Worm (Caenorhabditis elegans): ENCODE results near the gene sip-1.

The sip-1 gene

DNA sequence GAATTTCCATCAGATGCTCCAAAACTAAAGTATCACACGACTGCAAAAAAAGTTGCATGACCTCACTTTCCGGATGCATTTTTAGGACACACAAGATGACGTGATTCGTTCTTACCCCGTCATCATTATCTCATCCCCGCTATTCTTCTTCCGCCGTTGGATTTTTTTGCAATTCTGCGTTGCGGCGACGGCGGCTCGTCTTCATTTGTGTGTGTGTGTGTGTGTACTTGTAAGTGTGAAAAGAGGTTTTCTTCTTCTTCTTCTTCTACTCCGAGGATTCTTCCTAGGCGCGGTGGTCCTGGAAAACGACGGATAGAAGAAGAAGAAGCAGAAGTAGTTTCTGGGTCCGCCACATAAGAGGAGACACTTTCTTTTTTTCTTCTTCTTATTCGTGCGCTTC lies 9.2 kb upstream of the sip-1 start:
- no peak for TF ChIP-seq unc-62 (GFP tag; optimal IDR thresholded peaks at IDR 0.05)

ce11 chrIII:10512570-10512969 lies 6.0 kb upstream of the sip-1 start:
- no peak for TF ChIP-seq unc-62 (GFP tag; optimal IDR thresholded peaks at IDR 0.05)

- no peak for TF ChIP-seq unc-62 (GFP tag; optimal IDR thresholded peaks at IDR 0.05)
Observed at ce11 chrIII:10505943-10506698, 480 bp downstream of the sip-1 start.

ce11 chrIII:10505182-10505581 lies 1.4 kb downstream of the sip-1 start, which contains the start of the genes taf-11.3 and urm-1:
Gene taf-11.3, minus strand, starts transcription at chrIII:10505250.
Gene urm-1, plus strand, starts transcription at chrIII:10505480.
- TF ChIP-seq unc-62 (GFP tag; optimal IDR thresholded peaks at IDR 0.05) = no peak

- TF ChIP-seq unc-62 (GFP tag; optimal IDR thresholded peaks at IDR 0.05) = no peak
Observed at ce11 chrIII:10503753-10504152, 2.8 kb downstream of the sip-1 start, which contains the start of gene rab-33. Gene rab-33, minus strand, starts transcription at chrIII:10503853.

DNA sequence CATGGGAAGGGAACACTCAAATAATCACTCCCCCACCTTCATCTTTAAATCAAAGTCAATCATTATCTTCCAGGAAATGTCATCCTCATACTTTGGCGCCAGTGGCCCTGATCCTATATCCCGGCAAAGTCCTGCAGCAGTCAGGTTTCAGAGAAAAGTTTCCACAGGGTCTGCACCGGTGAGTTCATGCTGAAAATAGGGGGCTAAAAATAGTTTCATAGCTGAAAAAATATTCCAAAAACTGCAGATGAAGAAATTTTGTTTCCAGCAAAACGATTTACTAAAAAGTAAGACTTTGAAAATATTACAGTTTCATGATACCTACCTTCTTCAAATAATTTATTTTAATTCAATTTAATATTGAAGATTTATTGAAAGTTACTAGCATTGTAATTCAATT lies 18.5 kb downstream of the sip-1 start, which contains the start of gene ptr-25:
ptr-25 (plus strand) TSS at position 73 of the 400 bp plus-strand sequence.
- no peak for TF ChIP-seq unc-62 (GFP tag; optimal IDR thresholded peaks at IDR 0.05)

ce11 chrIII:10486455-10486854 lies 20.1 kb downstream of the sip-1 start:
- TF ChIP-seq unc-62 (GFP tag; optimal IDR thresholded peaks at IDR 0.05) = no peak

DNA sequence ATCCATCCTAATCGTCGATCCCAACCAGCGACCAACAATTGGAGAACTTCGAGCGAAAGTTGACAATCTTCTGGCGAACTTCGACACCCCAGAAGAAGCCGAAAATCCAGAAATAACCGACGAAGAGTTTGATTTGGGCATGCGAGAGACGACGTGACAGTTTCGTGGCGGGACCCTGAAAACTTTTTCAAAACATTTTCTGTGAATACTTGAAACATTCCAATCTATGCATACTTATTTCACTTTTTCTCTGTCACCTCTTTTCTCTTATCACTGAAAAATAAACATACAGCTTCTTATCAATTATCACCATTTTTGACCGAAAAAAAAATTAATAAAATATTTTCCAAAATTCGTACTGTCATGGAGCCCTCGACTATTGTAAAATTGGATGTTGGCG lies 24.6 kb downstream of the sip-1 start, which contains the start of gene D2045.8:
D2045.8 (plus strand) TSS at position 301 of the 400 bp plus-strand sequence.
- no peak for TF ChIP-seq unc-62 (GFP tag; optimal IDR thresholded peaks at IDR 0.05)

- TF ChIP-seq unc-62 (GFP tag; optimal IDR thresholded peaks at IDR 0.05) = no peak
Observed at ce11 chrIII:10481497-10481896, 25.1 kb downstream of the sip-1 start.

DNA sequence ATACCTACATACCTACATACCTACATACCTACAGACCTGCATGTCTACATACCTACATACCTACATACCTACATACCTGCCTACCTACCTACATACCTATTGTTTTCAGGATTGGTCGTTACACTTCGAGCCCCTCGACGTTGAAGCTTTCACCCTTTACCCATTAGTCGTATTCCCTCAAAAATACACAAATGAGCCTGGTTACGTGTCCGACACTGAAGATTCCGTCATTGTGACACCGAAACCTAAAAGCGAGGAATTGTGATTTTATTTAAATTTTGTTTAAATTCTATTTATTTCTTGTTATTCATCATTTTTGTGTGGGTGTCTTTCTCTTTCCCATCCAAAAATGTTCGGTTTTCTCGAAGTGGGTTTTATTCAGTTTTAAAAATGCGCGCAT lies 27.4 kb downstream of the sip-1 start, which contains the start of gene D2045.7:
D2045.7 (plus strand) TSS at position 301 of the 400 bp plus-strand sequence.
- no peak for TF ChIP-seq unc-62 (GFP tag; optimal IDR thresholded peaks at IDR 0.05)

ce11 chrIII:10474945-10475344 lies 31.7 kb downstream of the sip-1 start, which contains the start of gene D2045.9:
Gene D2045.9, plus strand, starts transcription at chrIII:10475245.
- TF ChIP-seq unc-62 (GFP tag; optimal IDR thresholded peaks at IDR 0.05) = no peak

- TF ChIP-seq unc-62 (GFP tag; optimal IDR thresholded peaks at IDR 0.05) = no peak
Observed at ce11 chrIII:10470927-10471326, 35.7 kb downstream of the sip-1 start, which contains the start of gene cul-1. Gene cul-1, plus strand, starts transcription at chrIII:10471237.

DNA sequence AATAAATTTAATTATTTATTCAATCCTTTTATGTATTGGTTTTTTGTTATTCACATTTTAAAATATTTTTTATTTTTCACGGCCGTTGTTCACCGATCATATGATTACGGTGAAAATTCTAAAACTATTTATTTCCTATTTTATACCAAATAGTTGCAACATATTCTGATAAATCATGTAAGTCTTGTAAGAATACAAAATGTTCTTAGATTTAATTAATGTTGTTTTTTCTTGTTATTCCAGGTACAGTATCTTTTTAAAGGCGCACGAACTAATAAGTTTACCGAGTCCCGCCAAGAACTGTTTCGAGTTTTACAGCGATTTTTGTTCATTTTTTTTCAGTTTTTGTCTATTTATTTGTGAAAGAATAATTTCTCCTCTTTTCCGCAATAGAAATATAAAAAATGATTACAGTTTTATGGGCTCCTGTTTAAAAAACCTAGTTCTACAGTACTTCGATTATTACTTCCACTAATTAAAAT lies 37.0 kb downstream of the sip-1 start, which contains the start of gene D2045.5:
D2045.5 (minus strand) TSS at position 51 of the 482 bp plus-strand sequence.
- TF ChIP-seq unc-62 (GFP tag; optimal IDR thresholded peaks at IDR 0.05) = no peak

DNA sequence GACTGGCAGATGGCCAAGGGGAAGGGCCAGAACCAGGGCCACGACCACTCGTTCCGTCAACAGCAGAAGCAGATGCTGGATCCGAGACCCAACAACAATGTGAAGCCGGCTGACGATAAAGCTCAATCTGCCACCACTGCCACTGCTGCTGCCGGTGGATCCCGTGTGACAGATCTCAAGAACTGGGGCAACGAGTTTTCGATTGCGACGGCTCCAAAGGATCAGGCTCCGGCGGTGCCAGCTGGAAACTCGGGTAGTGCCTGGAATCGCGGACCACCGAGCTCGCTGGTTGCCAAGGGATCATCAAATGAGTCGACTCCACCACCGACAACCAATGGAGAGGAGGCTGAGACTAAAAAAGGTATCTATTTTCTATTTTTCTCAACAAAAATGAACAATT lies 42.1 kb downstream of the sip-1 start:
- no peak for TF ChIP-seq unc-62 (GFP tag; optimal IDR thresholded peaks at IDR 0.05)

DNA sequence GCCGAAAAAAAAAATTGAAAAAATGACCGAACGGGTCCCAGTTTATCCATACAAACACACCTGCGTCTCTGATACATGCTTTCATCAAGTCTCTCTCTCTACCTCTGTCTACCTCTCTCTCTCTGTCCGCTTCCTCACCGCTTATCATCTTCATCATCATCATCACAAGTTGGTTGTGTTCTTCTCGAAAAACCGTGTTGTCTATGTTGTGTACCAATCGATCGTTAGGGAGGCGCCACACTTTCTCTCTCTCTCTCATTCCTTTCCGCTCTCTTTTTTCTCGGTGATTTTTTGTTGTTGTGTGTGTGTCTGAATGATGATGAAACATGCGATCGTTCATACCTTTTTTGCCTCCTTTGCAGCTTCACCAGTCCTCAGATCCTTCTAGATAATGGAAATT lies 42.9 kb downstream of the sip-1 start:
- TF ChIP-seq unc-62 (GFP tag; optimal IDR thresholded peaks at IDR 0.05) = no peak

- no peak for TF ChIP-seq unc-62 (GFP tag; optimal IDR thresholded peaks at IDR 0.05)
Observed at ce11 chrIII:10462935-10463548, 43.6 kb downstream of the sip-1 start.

All from whole organism, dauer.